Worm (Caenorhabditis elegans) whole organism, dauer: ENCODE measurements around the gene C06E1.1.

Experiments used
- unc-62 ChIP-seq: sonication (generic microtip); optimal IDR thresholded peaks from 2 replicates; lab custom pipeline; 2017; ENCODE audit warnings: missing biosample characterization, missing genetic modification reagents, missing genetic modification characterization

C06E1.1 gene

ce11 chrIII:8625125-8625524, 19.5 kb downstream of the C06E1.1 start:
- TF ChIP-seq unc-62 (GFP tag; lab: Kevin White, UChicago): no peak

DNA sequence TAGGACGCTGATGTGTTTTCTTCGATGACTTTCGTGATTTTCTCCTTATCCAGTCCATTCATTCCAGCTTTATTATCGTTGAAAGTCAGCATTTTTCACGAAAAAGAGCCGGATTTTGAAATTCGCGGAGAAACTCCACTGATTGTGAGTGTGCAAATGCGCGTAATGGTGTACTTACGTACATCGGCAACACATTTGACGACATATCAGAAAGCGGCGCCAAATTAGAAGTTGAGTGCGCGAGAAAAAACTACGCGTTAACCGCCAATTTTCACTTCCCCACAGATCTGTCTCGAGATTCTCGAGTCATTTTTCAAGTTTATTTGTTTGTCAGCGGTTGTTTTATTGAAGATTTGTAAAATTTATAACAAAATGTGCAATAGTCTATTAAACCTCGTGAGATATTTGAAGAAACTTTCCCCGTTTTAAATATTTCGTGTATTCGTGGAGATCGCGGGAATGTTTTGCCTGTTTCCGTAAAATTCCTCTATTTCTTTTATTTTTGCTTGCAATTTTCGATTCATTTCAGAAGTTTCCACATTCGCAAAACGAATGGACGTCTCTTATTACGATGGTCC, 22.9 kb downstream of the C06E1.1 start, which contains the start of the genes polk-1 and gpr-1:
polk-1 (minus strand) TSS at position 186 of the 578 bp plus-strand sequence.
gpr-1 (plus strand) TSS at position 528 of the 578 bp plus-strand sequence.
- no peak for TF ChIP-seq unc-62 (GFP tag; lab: Kevin White, UChicago)

DNA sequence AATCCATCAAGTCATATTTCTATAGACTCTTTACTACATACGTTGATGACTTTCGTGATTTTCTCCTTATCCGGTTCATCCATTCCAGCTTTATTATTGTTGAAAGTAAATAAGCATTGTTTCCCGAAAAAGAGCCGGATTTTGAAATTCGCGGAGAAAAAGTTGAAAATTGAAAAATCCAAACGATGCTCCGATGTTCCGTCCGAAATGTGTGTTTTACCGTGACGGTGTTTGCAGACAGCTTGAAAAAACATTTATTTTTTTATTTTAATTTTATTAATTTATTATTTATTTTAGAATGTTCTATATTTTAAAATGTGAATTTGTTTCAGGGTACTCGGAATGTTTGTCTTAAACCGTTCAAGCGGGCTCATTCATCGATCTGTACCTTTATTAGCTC, 25.2 kb downstream of the C06E1.1 start, which contains the start of gene dnj-10:
dnj-10 (plus strand) TSS at position 333 of the 400 bp plus-strand sequence.
- no peak for TF ChIP-seq unc-62 (GFP tag; lab: Kevin White, UChicago)

ce11 chrIII:8636803-8637202, 31.2 kb downstream of the C06E1.1 start:
- no peak for TF ChIP-seq unc-62 (GFP tag; lab: Kevin White, UChicago)

ce11 chrIII:8639188-8639795, 33.7 kb downstream of the C06E1.1 start, which contains the start of gene fip-1:
TSS of gene fip-1 (plus strand) at chrIII:8639745.
- TF ChIP-seq unc-62 (GFP tag; lab: Kevin White, UChicago): no peak

ce11 chrIII:8643639-8644038, 38.0 kb downstream of the C06E1.1 start, which contains the start of gene twk-7:
TSS of gene twk-7 (minus strand) at chrIII:8643739.
- no peak for TF ChIP-seq unc-62 (GFP tag; lab: Kevin White, UChicago)

DNA sequence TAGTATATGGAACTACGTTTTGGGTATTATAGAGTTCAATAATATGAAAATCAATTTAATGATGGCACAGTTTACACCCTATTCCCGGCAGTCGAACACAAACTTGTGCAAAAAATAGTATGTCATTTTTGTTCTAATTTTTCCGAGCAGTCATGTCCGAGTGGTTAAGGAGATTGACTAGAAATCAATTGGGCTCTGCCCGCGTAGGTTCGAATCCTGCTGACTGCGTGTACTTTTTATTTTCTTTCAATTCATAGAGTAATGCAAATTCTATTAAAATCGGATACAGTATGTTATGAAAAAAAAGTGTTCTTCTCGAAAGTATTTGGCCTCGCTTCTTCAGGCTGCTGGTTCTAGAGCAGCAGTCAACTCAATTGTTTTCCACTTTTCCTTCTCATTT, 40.4 kb downstream of the C06E1.1 start:
- TF ChIP-seq unc-62 (GFP tag; lab: Kevin White, UChicago): no peak

ce11 chrIII:8648589-8648988, 43.0 kb downstream of the C06E1.1 start, which contains the start of gene F22B7.3:
TSS of gene F22B7.3 (plus strand) at chrIII:8648889.
- no peak for TF ChIP-seq unc-62 (GFP tag; lab: Kevin White, UChicago)

- no peak for TF ChIP-seq unc-62 (GFP tag; lab: Kevin White, UChicago)
Measured at ce11 chrIII:8650235-8650817, 44.7 kb downstream of the C06E1.1 start, which contains the start of gene flp-23. TSS of gene flp-23 (plus strand) at chrIII:8650767.

DNA sequence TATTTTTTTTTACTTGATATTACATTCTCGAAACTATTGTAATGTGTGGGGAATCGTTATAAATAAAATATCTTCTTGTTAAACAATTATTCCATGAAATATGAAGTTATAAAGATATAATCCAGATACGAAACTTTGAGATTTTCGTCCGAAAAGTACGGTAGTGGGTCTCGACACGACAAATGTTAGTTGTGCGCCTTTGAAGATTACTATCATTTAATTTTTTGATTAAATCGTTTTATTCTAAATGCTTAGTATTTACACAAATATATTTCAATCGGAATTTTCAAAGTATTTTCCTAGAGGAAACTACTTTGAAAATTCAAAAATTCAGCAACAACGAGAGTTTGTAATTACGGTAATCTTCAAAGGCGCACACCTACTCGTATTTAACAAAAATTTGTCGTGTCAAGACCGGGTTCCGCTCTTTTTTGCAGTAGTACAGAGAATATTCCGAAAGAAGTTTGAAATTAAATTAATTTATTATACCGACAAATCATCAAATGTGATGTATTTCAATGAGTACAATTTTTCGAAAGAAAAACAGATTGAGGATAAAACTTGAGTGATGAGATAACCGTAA, 46.6 kb downstream of the C06E1.1 start:
- TF ChIP-seq unc-62 (GFP tag; lab: Kevin White, UChicago): no peak

ce11 chrIII:8652922-8653321, 47.3 kb downstream of the C06E1.1 start:
- no peak for TF ChIP-seq unc-62 (GFP tag; lab: Kevin White, UChicago)

DNA sequence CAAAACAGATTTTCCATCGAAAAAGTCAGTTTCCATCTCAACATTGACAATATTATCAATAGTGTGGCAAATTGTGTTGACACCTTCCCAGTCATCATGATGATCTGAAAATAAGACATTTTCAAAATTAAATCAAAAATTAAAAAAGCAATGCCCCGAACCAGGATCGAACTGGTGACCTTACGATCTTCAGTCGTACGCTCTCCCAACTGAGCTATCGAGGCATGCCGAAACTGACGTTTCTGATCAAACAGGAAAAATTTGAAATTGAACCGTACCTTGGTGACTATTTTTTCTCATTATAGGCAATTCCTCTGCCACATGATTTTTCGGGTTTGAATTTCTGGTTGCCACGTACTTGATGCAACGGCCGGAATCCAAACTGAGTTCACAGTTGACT, 47.8 kb downstream of the C06E1.1 start:
- no peak for TF ChIP-seq unc-62 (GFP tag; lab: Kevin White, UChicago)

ce11 chrIII:8653875-8654386, 48.3 kb downstream of the C06E1.1 start, which contains the start of gene F22B7.9:
TSS of gene F22B7.9 (minus strand) at chrIII:8653925.
- no peak for TF ChIP-seq unc-62 (GFP tag; lab: Kevin White, UChicago)

DNA sequence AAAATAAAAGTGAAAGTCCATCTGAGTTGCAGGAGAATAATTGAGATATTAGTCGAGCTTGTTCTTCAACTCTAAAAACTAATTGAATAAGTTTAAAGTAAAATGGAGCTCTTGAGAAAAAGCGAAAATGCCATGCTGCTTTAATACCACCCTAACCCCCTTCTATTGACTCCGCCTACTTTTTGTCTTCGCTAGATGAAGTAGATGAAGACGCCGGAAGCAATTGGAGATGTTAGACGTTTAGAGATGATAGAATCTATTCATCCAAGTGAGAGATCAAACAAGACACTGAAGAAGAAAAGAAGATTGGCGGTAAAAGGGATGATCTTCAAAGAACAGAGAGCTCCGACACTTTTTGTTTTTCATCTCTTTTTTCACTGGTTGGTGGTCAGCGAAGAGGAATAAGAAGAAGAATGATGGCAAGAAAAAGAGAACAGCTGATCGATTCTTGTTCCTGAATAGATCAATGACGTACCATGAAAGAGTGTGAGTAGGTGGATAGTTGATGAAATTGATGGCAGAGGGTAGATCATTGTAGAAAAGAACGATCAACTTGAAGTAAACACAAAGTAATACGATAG, 48.9 kb downstream of the C06E1.1 start:
- no peak for TF ChIP-seq unc-62 (GFP tag; lab: Kevin White, UChicago)

ce11 chrIII:8655412-8655811, 49.8 kb downstream of the C06E1.1 start:
- TF ChIP-seq unc-62 (GFP tag; lab: Kevin White, UChicago): no peak
